Worm (Caenorhabditis elegans): ENCODE results near the gene ZK643.5.

DNA sequence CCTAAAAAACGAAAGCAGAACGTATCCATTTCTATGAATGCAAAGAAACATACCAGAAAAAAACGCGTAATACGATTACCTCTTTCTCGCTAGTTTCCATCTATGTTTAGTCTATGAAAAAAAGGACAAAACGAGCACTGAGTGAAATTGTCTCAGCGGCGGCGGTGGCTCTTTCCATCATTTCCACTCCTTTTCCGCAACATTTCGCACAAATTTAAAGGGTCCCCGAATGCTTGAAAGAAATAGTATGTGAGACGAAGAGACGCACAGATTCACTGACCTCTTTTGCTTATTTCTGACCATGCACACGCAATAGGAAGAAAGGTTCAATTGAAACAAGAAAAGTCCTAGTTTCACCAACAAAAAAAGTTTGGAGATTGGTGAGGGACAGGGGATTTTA is 9.7 kb downstream of the ZK643.5 start:
- TF ChIP-seq dao-5 (tag; optimal IDR thresholded peaks at IDR 0.05) (no peak), him-1 (tag; optimal IDR thresholded peaks at IDR 0.05) (no peak)
